Worm (Caenorhabditis elegans) whole organism, L1 larva: ENCODE results near the gene T25B2.1.

Experiments
- C04F5.9 ChIP-seq: sonication (generic microtip); optimal IDR thresholded peaks from 2 replicates; lab custom pipeline; 2016; ENCODE audit warnings: missing genetic modification characterization, missing compliant biosample characterization
- C34B4.2 ChIP-seq: sonication (generic microtip); optimal IDR thresholded peaks from 2 replicates; lab custom pipeline; 2017; ENCODE audit warnings: mild to moderate bottlenecking, missing genetic modification characterization, missing compliant biosample characterization
- Y116A8C.19 ChIP-seq: sonication (generic microtip); optimal IDR thresholded peaks from 2 replicates; lab custom pipeline; 2016; ENCODE audit warnings: missing compliant biosample characterization, missing genetic modification characterization, borderline replicate concordance
- aha-1 ChIP-seq: fragments of 150-350 bp; optimal IDR thresholded peaks from 2 replicates; lab custom pipeline; 2014; ENCODE audit warnings: missing biosample characterization, missing genetic modification characterization
- dpl-1 ChIP-seq, 3 experiments: fragments of 150-350 bp in 2 of 3; sonication (generic microtip) in 1 of 3; optimal IDR thresholded peaks; 2 replicates each; lab custom pipeline; 2014 to 2017; ENCODE audit warnings: missing biosample characterization in 3 of 3, missing genetic modification characterization in 3 of 3, missing genetic modification reagents in 3 of 3
- dsc-1 ChIP-seq: sonication (generic microtip); optimal IDR thresholded peaks from 2 replicates; lab custom pipeline; 2016; ENCODE audit warnings: mild to moderate bottlenecking, missing genetic modification characterization, missing compliant biosample characterization
- efl-1 ChIP-seq, 4 experiments: fragments of 150-350 bp; optimal IDR thresholded peaks in 3 of 4; peaks in 1 of 4; 1 replicate in 1 of 4; 2 replicates in 3 of 4; lab custom pipeline; 2014; ENCODE audit warnings: missing biosample characterization in 2 of 4, missing genetic modification characterization in 2 of 4, missing genetic modification reagents in 2 of 4
- efl-3 ChIP-seq: fragments of 200-800 bp; sonication (Bioruptor generic); optimal IDR thresholded peaks from 2 replicates; lab custom pipeline; 2018; ENCODE audit warnings: mild to moderate bottlenecking, missing genetic modification characterization, missing compliant biosample characterization
- egl-27 ChIP-seq, 2 experiments: fragments of 150-350 bp in 1 of 2; sonication (generic microtip); optimal IDR thresholded peaks; 3 replicates each; lab custom pipeline; 2017 to 2018; ENCODE audit warnings: missing biosample characterization in 2 of 2, missing genetic modification characterization in 2 of 2, missing genetic modification reagents in 2 of 2
- elt-3 ChIP-seq, 6 experiments: fragments of 150-350 bp in 1 of 6; sonication (generic microtip); optimal IDR thresholded peaks; 2 replicates each; lab custom pipeline; 2017 to 2018; ENCODE audit warnings: missing biosample characterization in 6 of 6, missing genetic modification characterization in 6 of 6, inconsistent platforms in 1 of 6
- fkh-4 ChIP-seq: sonication (generic microtip); optimal IDR thresholded peaks from 2 replicates; lab custom pipeline; 2016; ENCODE audit warnings: missing compliant biosample characterization, missing genetic modification characterization, borderline replicate concordance
- fos-1 ChIP-seq: fragments of 150-350 bp; optimal IDR thresholded peaks from 2 replicates; lab custom pipeline; 2014; ENCODE audit warnings: missing biosample characterization, missing genetic modification characterization
- hlh-4 ChIP-seq: sonication (generic microtip); optimal IDR thresholded peaks from 2 replicates; lab custom pipeline; 2016; ENCODE audit warnings: mild to moderate bottlenecking, missing genetic modification characterization, missing compliant biosample characterization
- irx-1 ChIP-seq: sonication (generic microtip); optimal IDR thresholded peaks from 2 replicates; lab custom pipeline; 2016; ENCODE audit warnings: missing genetic modification characterization, missing compliant biosample characterization
- isw-1 ChIP-seq: fragments of 200-800 bp; sonication (Bioruptor generic); IDR thresholded peaks from 2 replicates; pipeline ENCODE4 v1.3.6; 2022; ENCODE audit warnings: missing genetic modification characterization, missing compliant biosample characterization
- jun-1 ChIP-seq: fragments of 150-350 bp; optimal IDR thresholded peaks from 2 replicates; lab custom pipeline; 2014; ENCODE audit warnings: missing biosample characterization, missing genetic modification reagents, missing genetic modification characterization
- lin-14 ChIP-seq: fragments of 200-800 bp; sonication (Bioruptor generic); optimal IDR thresholded peaks from 2 replicates; lab custom pipeline; 2018; ENCODE audit warnings: mild to moderate bottlenecking, missing genetic modification characterization, moderate library complexity, missing compliant biosample characterization
- lin-15B ChIP-seq: fragments of 150-350 bp; sonication (generic microtip); optimal IDR thresholded peaks from 3 replicates; lab custom pipeline; 2014; ENCODE audit warnings: missing biosample characterization, missing genetic modification characterization
- mep-1 ChIP-seq: fragments of 150-350 bp; optimal IDR thresholded peaks from 2 replicates; lab custom pipeline; 2014; ENCODE audit warnings: missing biosample characterization, missing genetic modification characterization
- nhr-11 ChIP-seq: fragments of 150-350 bp; optimal IDR thresholded peaks from 2 replicates; lab custom pipeline; 2014; ENCODE audit warnings: missing biosample characterization, missing genetic modification characterization
- nhr-12 ChIP-seq: sonication (generic microtip); optimal IDR thresholded peaks from 2 replicates; lab custom pipeline; 2017; ENCODE audit warnings: missing biosample characterization, missing genetic modification characterization
- nhr-237 ChIP-seq: fragments of 150-350 bp; optimal IDR thresholded peaks from 2 replicates; lab custom pipeline; 2014; ENCODE audit warnings: missing biosample characterization, missing genetic modification characterization
- nhr-47 ChIP-seq: sonication (generic microtip); optimal IDR thresholded peaks from 2 replicates; lab custom pipeline; 2016; ENCODE audit warnings: mild to moderate bottlenecking, missing genetic modification characterization, moderate library complexity, missing compliant biosample characterization
- nhr-71 ChIP-seq: sonication (generic microtip); optimal IDR thresholded peaks from 2 replicates; lab custom pipeline; 2016; ENCODE audit warnings: mild to moderate bottlenecking, missing genetic modification characterization, moderate library complexity, missing compliant biosample characterization
- nhr-77 ChIP-seq: fragments of 150-350 bp; optimal IDR thresholded peaks from 2 replicates; lab custom pipeline; 2014; ENCODE audit warnings: missing biosample characterization, missing genetic modification characterization
- nhr-84 ChIP-seq: sonication (generic microtip); optimal IDR thresholded peaks from 2 replicates; lab custom pipeline; 2017; ENCODE audit warnings: missing biosample characterization, missing genetic modification characterization
- nhr-90 ChIP-seq: sonication (generic microtip); optimal IDR thresholded peaks from 2 replicates; lab custom pipeline; 2016; ENCODE audit warnings: mild to moderate bottlenecking, missing genetic modification characterization, missing compliant biosample characterization; ENCODE audit not compliant: poor library complexity
- pqm-1 ChIP-seq: sonication (generic microtip); optimal IDR thresholded peaks from 3 replicates; lab custom pipeline; 2017; ENCODE audit warnings: missing biosample characterization, missing genetic modification characterization
- rnt-1 ChIP-seq: sonication (generic microtip); optimal IDR thresholded peaks from 2 replicates; lab custom pipeline; 2016; ENCODE audit warnings: mild to moderate bottlenecking, missing genetic modification characterization, moderate library complexity, missing compliant biosample characterization
- skn-1 ChIP-seq: fragments of 150-350 bp; optimal IDR thresholded peaks from 2 replicates; lab custom pipeline; 2014; ENCODE audit warnings: missing biosample characterization, missing genetic modification characterization
- snpc-4 ChIP-seq: fragments of 150-350 bp; optimal IDR thresholded peaks from 2 replicates; lab custom pipeline; 2014; ENCODE audit warnings: missing biosample characterization, missing genetic modification characterization
- snu-23 ChIP-seq: sonication (generic microtip); optimal IDR thresholded peaks from 2 replicates; lab custom pipeline; 2016; ENCODE audit warnings: missing genetic modification characterization, missing compliant biosample characterization
- sptf-1 ChIP-seq: fragments of 150-350 bp; optimal IDR thresholded peaks from 2 replicates; lab custom pipeline; 2014; ENCODE audit warnings: missing biosample characterization, missing genetic modification characterization
- unc-98 ChIP-seq: fragments of 200-800 bp; sonication (Bioruptor generic); IDR thresholded peaks from 2 replicates; pipeline ENCODE4 v1.3.6; 2022; ENCODE audit warnings: missing genetic modification characterization, missing compliant biosample characterization
- vab-15 ChIP-seq: sonication (generic microtip); optimal IDR thresholded peaks from 2 replicates; lab custom pipeline; 2017; ENCODE audit warnings: missing genotype, mild to moderate bottlenecking, missing genetic modification characterization, missing compliant biosample characterization
- zag-1 ChIP-seq: fragments of 150-350 bp; optimal IDR thresholded peaks from 2 replicates; lab custom pipeline; 2014; ENCODE audit warnings: missing biosample characterization, missing genetic modification characterization
- zip-4 ChIP-seq: fragments of 200-800 bp; sonication (Bioruptor generic); optimal IDR thresholded peaks from 2 replicates; lab custom pipeline; 2018; ENCODE audit warnings: mild to moderate bottlenecking, missing genetic modification characterization, moderate library complexity, missing compliant biosample characterization
- ztf-4 ChIP-seq: fragments of 150-350 bp; optimal IDR thresholded peaks from 2 replicates; lab custom pipeline; 2014; ENCODE audit warnings: missing biosample characterization, missing genetic modification characterization

Gene T25B2.1

ce11 chrX:6219892-6220291 lies 46.1 kb downstream of the T25B2.1 start (continued):
- TF ChIP-seq aha-1 (tag; lab: Kevin White, UChicago): no peak
- TF ChIP-seq elt-3 (tag; optimal IDR thresholded peaks at IDR 0.05; lab: Kevin White, UChicago): peak in 1 of 6 experiments; percentile 58
- peak; percentile 23 for TF ChIP-seq jun-1 (tag; lab: Kevin White, UChicago)
- no peak for TF ChIP-seq hlh-4 (tag; lab: Kevin White, UChicago)
- no peak for TF ChIP-seq fkh-4 (tag; lab: Kevin White, UChicago)
- TF ChIP-seq nhr-237 (tag; lab: Kevin White, UChicago): no peak
- no peak for TF ChIP-seq nhr-11 (tag; lab: Kevin White, UChicago)
- TF ChIP-seq zip-4: no peak
- TF ChIP-seq isw-1 (GFP tag; lab: Robert Waterston, UW): no peak
- peak; percentile 66 for TF ChIP-seq lin-14 (GFP tag; lab: Kevin White, UChicago)
- no peak for TF ChIP-seq zag-1
- no peak for TF ChIP-seq C34B4.2
- no peak for TF ChIP-seq pqm-1 (tag; lab: Kevin White, UChicago)
- TF ChIP-seq snpc-4: no peak
- TF ChIP-seq dpl-1 (GFP tag; optimal IDR thresholded peaks at IDR 0.05; lab: Kevin White, UChicago): no peak
- peak; percentile 14 for TF ChIP-seq nhr-77
- peak; percentile 75 for TF ChIP-seq nhr-47 (tag; lab: Kevin White, UChicago)
- TF ChIP-seq efl-3: no peak
- peak; percentile 72 for TF ChIP-seq nhr-71 (tag; lab: Kevin White, UChicago)
- peak in 1 of 2 experiments; percentile 14 for TF ChIP-seq efl-1 (optimal IDR thresholded peaks at IDR 0.05; lab: Kevin White, UChicago)
- TF ChIP-seq efl-1 (GFP tag; optimal IDR thresholded peaks at IDR 0.05 in 1 of 2; lab: Kevin White, UChicago): peak in 1 of 2 experiments; percentile 91
- TF ChIP-seq fos-1: peak; percentile 27
- TF ChIP-seq ztf-4 (tag; lab: Kevin White, UChicago): no peak
- TF ChIP-seq egl-27 (tag; optimal IDR thresholded peaks at IDR 0.05; lab: Kevin White, UChicago): no peak
- TF ChIP-seq irx-1 (tag; lab: Kevin White, UChicago): peak; percentile 52
- no peak for TF ChIP-seq vab-15 (tag; lab: Kevin White, UChicago)
- peak; percentile 72 for TF ChIP-seq dsc-1 (tag; lab: Kevin White, UChicago)
- TF ChIP-seq mep-1 (tag; lab: Kevin White, UChicago): peak; percentile 56
- TF ChIP-seq sptf-1 (tag; lab: Kevin White, UChicago): no peak
- TF ChIP-seq nhr-12: no peak

- TF ChIP-seq egl-27 (tag; optimal IDR thresholded peaks at IDR 0.05; lab: Kevin White, UChicago) (no peak), nhr-90 (tag; lab: Kevin White, UChicago) (no peak), dsc-1 (tag; lab: Kevin White, UChicago) (peak; percentile 96), Y116A8C.19 (tag; lab: Kevin White, UChicago) (no peak), dpl-1 (GFP tag; optimal IDR thresholded peaks at IDR 0.05; lab: Kevin White, UChicago) (no peak), lin-14 (GFP tag; lab: Kevin White, UChicago) (no peak), skn-1 (tag; lab: Kevin White, UChicago) (no peak), unc-98 (no peak), nhr-84 (no peak), lin-15B (tag; lab: Kevin White, UChicago) (no peak), fos-1 (no peak), jun-1 (tag; lab: Kevin White, UChicago) (no peak), irx-1 (tag; lab: Kevin White, UChicago) (no peak), snu-23 (no peak), zag-1 (no peak), fkh-4 (tag; lab: Kevin White, UChicago) (peak; percentile 61), hlh-4 (tag; lab: Kevin White, UChicago) (no peak)
- TF ChIP-seq, all 84 proteins: peak for 2
These were observed 47.3 kb downstream of the T25B2.1 start for ce11 chrX:6221097-6221496.

- TF ChIP-seq C04F5.9 (tag; lab: Kevin White, UChicago) (no peak), lin-14 (GFP tag; lab: Kevin White, UChicago) (peak; percentile 41), rnt-1 (tag; lab: Kevin White, UChicago) (peak; percentile 22)
- TF ChIP-seq, all 84 proteins: peak for 2
These were observed 51.1 kb downstream of the T25B2.1 start for ce11 chrX:6224841-6225240.
